Fruit fly (Drosophila melanogaster): ENCODE results near the gene Tgs1.

The Tgs1 gene

dm6 chr3R:18242089-18242955, 13.0 kb upstream of the Tgs1 start, which contains the start of the genes CG7156 and 14-3-3epsilon (continued):
- TF ChIP-seq CG15073 (GFP tag; optimal IDR thresholded peaks at IDR 0.05), result no peak
- no peak for TF ChIP-seq hb (GFP tag; IDR thresholded peaks at IDR 0.05; ENCODE audit: partially characterized antibody)
- TF ChIP-seq insv (GFP tag; optimal IDR thresholded peaks at IDR 0.05), result peak in 1 of 2 experiments; percentile 21
- TF ChIP-seq tx (GFP tag; optimal IDR thresholded peaks at IDR 0.05), result no peak
- TF ChIP-seq CG3065 (GFP tag; optimal IDR thresholded peaks at IDR 0.05), result no peak
- TF ChIP-seq CG3995 (GFP tag; optimal IDR thresholded peaks at IDR 0.05), result no peak
- no peak for TF ChIP-seq CG1647 (GFP tag; optimal IDR thresholded peaks at IDR 0.05)
- no peak for TF ChIP-seq CG8359 (GFP tag; optimal IDR thresholded peaks at IDR 0.05; ENCODE audit: borderline replicate concordance)
- no peak for TF ChIP-seq D (optimal IDR thresholded peaks at IDR 0.05)
- no peak for TF ChIP-seq D (GFP tag; optimal IDR thresholded peaks at IDR 0.05)
- TF ChIP-seq corto (GFP tag; optimal IDR thresholded peaks at IDR 0.05), result no peak
- no peak; the same call in 2 of the 3 replicates for TF ChIP-seq jigr1 (GFP tag; IDR thresholded peaks at IDR 0.05)
- no peak for TF ChIP-seq CG7963 (GFP tag; IDR thresholded peaks at IDR 0.05; ENCODE audit: partially characterized antibody)
- 0 out of 2 replicates have a peak, but pooled peaks have one; percentile 23 for TF ChIP-seq sim (GFP tag; IDR thresholded peaks at IDR 0.05)
- no peak for TF ChIP-seq bowl (GFP tag; IDR thresholded peaks at IDR 0.05)
- TF ChIP-seq CG9215 (GFP tag; IDR thresholded peaks at IDR 0.05), result no peak
- TF ChIP-seq CG10543 (GFP tag; optimal IDR thresholded peaks at IDR 0.05), result no peak
- peak; percentile 9 for TF ChIP-seq CG16815 (GFP tag; optimal IDR thresholded peaks at IDR 0.05)
- no peak for TF ChIP-seq CG12769 (tag; optimal IDR thresholded peaks at IDR 0.05)
- peak; percentile 16 for TF ChIP-seq CG17829 (tag; optimal IDR thresholded peaks at IDR 0.05)
- peak; percentile 9 for TF ChIP-seq CG13624 (GFP tag; optimal IDR thresholded peaks at IDR 0.05)
- no peak for TF ChIP-seq CG11085 (GFP tag; IDR thresholded peaks at IDR 0.05)
- TF ChIP-seq pho (GFP tag; optimal IDR thresholded peaks at IDR 0.05), result peak; percentile 13
- no peak for TF ChIP-seq Tbp (GFP tag; optimal IDR thresholded peaks at IDR 0.05)
- TF ChIP-seq sisA (GFP tag; IDR thresholded peaks at IDR 0.05), result no peak
- peak; percentile 41 for TF ChIP-seq CG17359 (tag; optimal IDR thresholded peaks at IDR 0.05)
- peak; percentile 12 for TF ChIP-seq Hmx (GFP tag; optimal IDR thresholded peaks at IDR 0.05)
- peak; percentile 69 for TF ChIP-seq CG17328 (GFP tag; IDR thresholded peaks at IDR 0.05)
- peak; percentile 73; the same call in 2 of the 3 replicates for TF ChIP-seq CG17361 (GFP tag; IDR thresholded peaks at IDR 0.05)
- no peak for TF ChIP-seq CG7372 (GFP tag; IDR thresholded peaks at IDR 0.05)
- TF ChIP-seq CG43689 (GFP tag; IDR thresholded peaks at IDR 0.05), result no peak
- no peak for TF ChIP-seq fru (optimal IDR thresholded peaks at IDR 0.05)
- peak; percentile 50; the same call in 1 of the 2 replicates for TF ChIP-seq ranshi (GFP tag; IDR thresholded peaks at IDR 0.05)
- TF ChIP-seq ato (GFP tag; IDR thresholded peaks at IDR 0.05; ENCODE audit: partially characterized antibody), result no peak; the same call in 1 of the 2 replicates
- peak in 1 of 3 experiments; percentile 63 for TF ChIP-seq Stat92E (GFP tag; optimal IDR thresholded peaks at IDR 0.05)
- no peak for TF ChIP-seq rib (GFP tag; IDR thresholded peaks at IDR 0.05)
- TF ChIP-seq CG11696 (GFP tag; IDR thresholded peaks at IDR 0.05), result no peak
- no peak for TF ChIP-seq CG5180 (GFP tag; optimal IDR thresholded peaks at IDR 0.05)
- TF ChIP-seq CG32767 (GFP tag; IDR thresholded peaks at IDR 0.05), result peak; percentile 63
- no peak for TF ChIP-seq dan (GFP tag; IDR thresholded peaks at IDR 0.05)
- no peak for TF ChIP-seq CG7357 (GFP tag; IDR thresholded peaks at IDR 0.05)
- peak; percentile 76 for TF ChIP-seq nmo (GFP tag; optimal IDR thresholded peaks at IDR 0.05)
- TF ChIP-seq crp (GFP tag; optimal IDR thresholded peaks at IDR 0.05), result peak in 1 of 2 experiments; percentile 4
- TF ChIP-seq NC2α (GFP tag; optimal IDR thresholded peaks at IDR 0.05), result peak; percentile 3
- peak; percentile 19 for TF ChIP-seq Nf-YB (GFP tag; optimal IDR thresholded peaks at IDR 0.05)
- TF ChIP-seq exex (tag; optimal IDR thresholded peaks at IDR 0.05), result no peak
- peak; percentile 15 for TF ChIP-seq CG2875 (GFP tag; optimal IDR thresholded peaks at IDR 0.05)
- TF ChIP-seq CG3847 (GFP tag; IDR thresholded peaks at IDR 0.05), result no peak
- no peak for TF ChIP-seq Poxn (GFP tag; IDR thresholded peaks at IDR 0.05)
